Fruit fly (Drosophila melanogaster) whole organism, embryonic: Measurements from ENCODE around the gene Slimp.
A peak's percentile ranks its signal among the peaks of the same experiment; 100 is the strongest.

Experiments
- Abd-B ChIP-seq: fragments of 200-800 bp; sonication (Bioruptor generic); optimal IDR thresholded peaks from 2 replicates; lab custom pipeline; 2018; ENCODE audit warnings: missing biosample characterization, mild to moderate bottlenecking, missing genetic modification characterization, moderate library complexity
- CG10147 ChIP-seq: fragments of 200-800 bp; sonication (Bioruptor generic); optimal IDR thresholded peaks from 2 replicates; lab custom pipeline; 2019; ENCODE audit warnings: missing biosample characterization, mild to moderate bottlenecking, missing genetic modification characterization, moderate library complexity
- CG10267 ChIP-seq: fragments of 200-800 bp; sonication (Bioruptor generic); optimal IDR thresholded peaks from 2 replicates; lab custom pipeline; 2018; ENCODE audit warnings: missing biosample characterization, mild to moderate bottlenecking, missing genetic modification characterization, moderate library complexity
- CG10543 ChIP-seq: fragments of 200-800 bp; sonication (Bioruptor generic); optimal IDR thresholded peaks from 3 replicates; lab custom pipeline; 2017; ENCODE audit warnings: missing biosample characterization, mild to moderate bottlenecking, missing genetic modification characterization, moderate library complexity
- CG11093 ChIP-seq: fragments of 200-800 bp; sonication (Bioruptor generic); IDR thresholded peaks from 3 replicates; pipeline ENCODE4 v1.3.6; 2022; ENCODE audit warnings: missing biosample characterization, missing genetic modification characterization
- CG11695 ChIP-seq: fragments of 200-800 bp; sonication (Bioruptor generic); IDR thresholded peaks from 3 replicates; pipeline ENCODE4 v1.3.6; 2022; ENCODE audit warnings: missing biosample characterization, missing genetic modification characterization
- CG12236 ChIP-seq: fragments of 200-800 bp; sonication (Bioruptor generic); optimal IDR thresholded peaks from 2 replicates; lab custom pipeline; 2016; ENCODE audit warnings: missing biosample characterization, missing genetic modification characterization
- CG13296 ChIP-seq: fragments of 200-800 bp; sonication (Bioruptor generic); optimal IDR thresholded peaks from 3 replicates; lab custom pipeline; 2018; ENCODE audit warnings: missing biosample characterization, mild to moderate bottlenecking, missing genetic modification characterization
- CG1529 ChIP-seq: fragments of 200-800 bp; sonication (Bioruptor generic); optimal IDR thresholded peaks from 3 replicates; lab custom pipeline; 2018; ENCODE audit warnings: missing biosample characterization, missing genetic modification characterization
- CG16813 ChIP-seq: fragments of 200-800 bp; sonication (Bioruptor generic); IDR thresholded peaks from 3 replicates; pipeline ENCODE4 v1.3.6; 2022; ENCODE audit warnings: missing biosample characterization, missing genetic modification characterization; ENCODE audit not compliant: partially characterized antibody
- CG16863 ChIP-seq: fragments of 200-800 bp; sonication (Bioruptor generic); optimal IDR thresholded peaks from 3 replicates; lab custom pipeline; 2016; ENCODE audit warnings: missing biosample characterization, missing genetic modification characterization
- CG18476 ChIP-seq: fragments of 200-800 bp; sonication (Bioruptor generic); optimal IDR thresholded peaks from 2 replicates; lab custom pipeline; 2016; ENCODE audit warnings: missing biosample characterization, mild to moderate bottlenecking, missing genetic modification characterization
- CG2129 ChIP-seq: fragments of 200-800 bp; sonication (Bioruptor generic); IDR thresholded peaks from 2 replicates; pipeline ENCODE4 v1.3.6; 2022; ENCODE audit warnings: missing biosample characterization, missing genetic modification characterization; ENCODE audit not compliant: partially characterized antibody
- CG2678 ChIP-seq: fragments of 200-800 bp; sonication (Bioruptor generic); optimal IDR thresholded peaks from 3 replicates; lab custom pipeline; 2019; ENCODE audit warnings: missing biosample characterization, mild to moderate bottlenecking, missing genetic modification characterization, moderate library complexity
- CG30403 ChIP-seq: fragments of 200-800 bp; sonication (Bioruptor generic); optimal IDR thresholded peaks from 3 replicates; lab custom pipeline; 2016; ENCODE audit warnings: missing biosample characterization, missing genetic modification characterization
- CG3163 ChIP-seq: fragments of 200-800 bp; sonication (Bioruptor generic); optimal IDR thresholded peaks from 3 replicates; lab custom pipeline; 2016; ENCODE audit warnings: missing biosample characterization, missing genetic modification characterization
- CG3281 ChIP-seq: fragments of 200-800 bp; sonication (Bioruptor generic); optimal IDR thresholded peaks from 3 replicates; lab custom pipeline; 2017; ENCODE audit warnings: missing biosample characterization, mild to moderate bottlenecking, missing genetic modification characterization
- CG33213 ChIP-seq: fragments of 200-800 bp; sonication (Bioruptor generic); optimal IDR thresholded peaks from 3 replicates; lab custom pipeline; 2016; ENCODE audit warnings: missing biosample characterization, missing genetic modification characterization
- CG34224 ChIP-seq: fragments of 200-800 bp; sonication (Bioruptor generic); IDR thresholded peaks from 3 replicates; pipeline ENCODE4 v1.3.6; 2022; ENCODE audit warnings: missing biosample characterization, missing genetic modification characterization; ENCODE audit not compliant: partially characterized antibody
- CG8388 ChIP-seq: fragments of 200-800 bp; sonication (Bioruptor generic); optimal IDR thresholded peaks from 2 replicates; lab custom pipeline; 2019; ENCODE audit warnings: missing biosample characterization, mild to moderate bottlenecking, missing genetic modification characterization, moderate library complexity
- CG9817 ChIP-seq: fragments of 200-800 bp; sonication (Bioruptor generic); optimal IDR thresholded peaks from 2 replicates; lab custom pipeline; 2018; ENCODE audit warnings: missing biosample characterization, mild to moderate bottlenecking, missing genetic modification characterization, moderate library complexity
- CkIIα-i1 ChIP-seq: fragments of 200-800 bp; sonication (Bioruptor generic); IDR thresholded peaks from 2 replicates; pipeline ENCODE4 v1.3.6; 2022; ENCODE audit warnings: missing biosample characterization, missing genetic modification characterization
- D19B ChIP-seq: fragments of 200-800 bp; sonication (Bioruptor generic); optimal IDR thresholded peaks from 2 replicates; lab custom pipeline; 2017; ENCODE audit warnings: missing biosample characterization, mild to moderate bottlenecking, missing genetic modification characterization
- E2f1 ChIP-seq: fragments of 200-800 bp; sonication (Bioruptor generic); IDR thresholded peaks from 2 replicates; pipeline ENCODE4 v1.3.6; 2022; ENCODE audit warnings: missing biosample characterization, missing genetic modification characterization
- Fer3 ChIP-seq: fragments of 200-800 bp; sonication (Bioruptor generic); optimal IDR thresholded peaks from 2 replicates; lab custom pipeline; 2018; ENCODE audit warnings: missing biosample characterization, mild to moderate bottlenecking, missing genetic modification characterization, moderate library complexity
- Kr ChIP-seq: fragments of 200-800 bp; sonication (Bioruptor generic); optimal IDR thresholded peaks from 2 replicates; lab custom pipeline; 2017; ENCODE audit warnings: missing biosample characterization, mild to moderate bottlenecking, missing genetic modification characterization
- Mes4 ChIP-seq: fragments of 200-800 bp; sonication (Bioruptor generic); optimal IDR thresholded peaks from 2 replicates; lab custom pipeline; 2016; ENCODE audit warnings: missing biosample characterization, missing genetic modification characterization
- Myb ChIP-seq: fragments of 200-800 bp; sonication (Bioruptor generic); optimal IDR thresholded peaks from 2 replicates; lab custom pipeline; 2016; ENCODE audit warnings: missing biosample characterization, missing genetic modification characterization
- Pdp1 ChIP-seq, 2 experiments: fragments of 200-800 bp; sonication (Bioruptor generic); optimal IDR thresholded peaks; 3 replicates each; lab custom pipeline; 2016; ENCODE audit warnings: missing biosample characterization in 2 of 2, missing genetic modification characterization in 2 of 2, mild to moderate bottlenecking in 1 of 2, moderate library complexity in 1 of 2
- Sox102F ChIP-seq: fragments of 200-800 bp; sonication (Bioruptor generic); optimal IDR thresholded peaks from 2 replicates; lab custom pipeline; 2018; ENCODE audit warnings: missing biosample characterization, mild to moderate bottlenecking, missing genetic modification characterization, moderate library complexity
- Trl ChIP-seq, 3 experiments: fragments of >200 bp in 2 of 3; fragments of 200-800 bp in 1 of 3; sonication (Bioruptor generic) in 1 of 3; optimal IDR thresholded peaks; 2 replicates in 1 of 3; 3 replicates in 2 of 3; lab custom pipeline; 2016 to 2017; ENCODE audit warnings: missing biosample characterization in 1 of 3, missing genetic modification characterization in 1 of 3
- Xrp1 ChIP-seq: fragments of 200-800 bp; sonication (Bioruptor generic); IDR thresholded peaks from 2 replicates; pipeline ENCODE4 v1.3.6; 2022; ENCODE audit warnings: missing biosample characterization, missing genetic modification characterization
- ap ChIP-seq: fragments of 200-800 bp; sonication (Bioruptor generic); IDR thresholded peaks from 2 replicates; pipeline ENCODE4 v1.3.6; 2022; ENCODE audit warnings: missing biosample characterization, missing genetic modification characterization
- az2 ChIP-seq: fragments of 200-800 bp; sonication (Bioruptor generic); optimal IDR thresholded peaks from 3 replicates; lab custom pipeline; 2016; ENCODE audit warnings: missing biosample characterization, missing genetic modification characterization
- br ChIP-seq: fragments of >200 bp; optimal IDR thresholded peaks from 2 replicates; lab custom pipeline; 2017
- bsh ChIP-seq, 2 experiments: fragments of 200-800 bp; sonication (Bioruptor generic); optimal IDR thresholded peaks; 2 replicates each; lab custom pipeline; 2017 to 2018; ENCODE audit warnings: mild to moderate bottlenecking in 2 of 2, missing biosample characterization in 2 of 2, missing genetic modification characterization in 2 of 2, moderate library complexity in 1 of 2
- chif ChIP-seq, 2 experiments: fragments of 200-800 bp; sonication (Bioruptor generic); optimal IDR thresholded peaks; 3 replicates each; lab custom pipeline; 2016; ENCODE audit warnings: missing biosample characterization in 2 of 2, missing genetic modification characterization in 2 of 2
- ci ChIP-seq: fragments of 200-800 bp; sonication (Bioruptor generic); IDR thresholded peaks from 3 replicates; pipeline ENCODE4 v1.3.6; 2022; ENCODE audit warnings: missing biosample characterization, missing genetic modification characterization
- cwo ChIP-seq: fragments of 200-800 bp; sonication (Bioruptor generic); optimal IDR thresholded peaks from 3 replicates; lab custom pipeline; 2017; ENCODE audit warnings: missing biosample characterization, missing genetic modification characterization, mild to moderate bottlenecking, moderate library complexity, missing genetic modification reagents
- dmrt99B ChIP-seq: fragments of 200-800 bp; sonication (Bioruptor generic); optimal IDR thresholded peaks from 2 replicates; lab custom pipeline; 2018; ENCODE audit warnings: missing biosample characterization, mild to moderate bottlenecking, missing genetic modification characterization, moderate library complexity
- gfzf ChIP-seq: fragments of 200-800 bp; sonication (Bioruptor generic); optimal IDR thresholded peaks from 2 replicates; lab custom pipeline; 2016; ENCODE audit warnings: missing biosample characterization, mild to moderate bottlenecking, missing genetic modification characterization, moderate library complexity
- gro ChIP-seq: fragments of 200-800 bp; sonication (Bioruptor generic); optimal IDR thresholded peaks from 2 replicates; lab custom pipeline; 2016; ENCODE audit warnings: missing biosample characterization, missing genetic modification characterization
- her ChIP-seq: fragments of 200-800 bp; sonication (Bioruptor generic); optimal IDR thresholded peaks from 2 replicates; lab custom pipeline; 2016; ENCODE audit warnings: missing biosample characterization, missing genetic modification characterization
- klu ChIP-seq: fragments of 200-800 bp; sonication (Bioruptor generic); IDR thresholded peaks from 2 replicates; pipeline ENCODE4 v1.3.6; 2022; ENCODE audit warnings: missing biosample characterization, missing genetic modification characterization
- mam ChIP-seq: fragments of 200-800 bp; sonication (Bioruptor generic); optimal IDR thresholded peaks from 3 replicates; lab custom pipeline; 2016; ENCODE audit warnings: missing biosample characterization, missing genetic modification characterization
- nerfin-2 ChIP-seq: fragments of 200-800 bp; sonication (Bioruptor generic); IDR thresholded peaks from 2 replicates; pipeline ENCODE4 v1.3.6; 2022; ENCODE audit warnings: missing biosample characterization, missing genetic modification characterization; ENCODE audit not compliant: partially characterized antibody
- ranshi ChIP-seq: fragments of 200-800 bp; sonication (Bioruptor generic); IDR thresholded peaks from 2 replicates; pipeline ENCODE4 v1.3.6; 2022; ENCODE audit warnings: missing biosample characterization, missing genetic modification characterization
- sisA ChIP-seq: fragments of 200-800 bp; sonication (Bioruptor generic); IDR thresholded peaks from 2 replicates; pipeline ENCODE4 v1.3.6; 2022; ENCODE audit warnings: missing biosample characterization, missing genetic modification characterization
- sna ChIP-seq: fragments of 200-800 bp; sonication (Bioruptor generic); IDR thresholded peaks from 2 replicates; pipeline ENCODE4 v1.3.6; 2022; ENCODE audit warnings: missing biosample characterization, missing genetic modification characterization; ENCODE audit not compliant: partially characterized antibody
- tx ChIP-seq: fragments of 200-800 bp; sonication (Bioruptor generic); optimal IDR thresholded peaks from 2 replicates; lab custom pipeline; 2016; ENCODE audit warnings: missing biosample characterization, missing genetic modification characterization

Slimp gene

DNA sequence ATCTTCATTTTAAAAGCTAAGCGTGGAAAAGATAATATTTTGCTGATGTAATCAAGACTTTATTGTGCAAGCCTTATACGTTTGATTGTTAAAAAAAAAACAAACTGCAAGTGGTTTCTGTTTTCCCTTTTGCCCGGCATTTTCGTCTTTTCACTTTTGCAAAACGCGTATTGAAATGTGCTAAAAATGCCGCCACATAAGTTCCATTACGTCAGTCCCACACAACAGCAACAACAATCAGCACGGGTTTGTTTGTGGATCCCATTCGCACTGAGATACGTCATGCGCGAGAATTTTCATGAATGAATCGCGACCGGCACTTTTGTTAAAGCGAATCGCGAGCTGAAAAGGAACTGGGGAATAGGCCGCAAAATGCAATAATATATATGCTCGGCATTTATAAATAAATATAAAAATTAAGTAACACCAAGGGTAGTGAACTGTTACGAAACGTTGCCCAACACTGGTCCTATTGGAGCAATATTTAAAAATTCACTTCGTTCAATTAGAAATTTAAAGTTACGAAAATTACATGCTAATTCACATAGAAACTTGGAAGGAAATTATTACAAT lies 42.6 kb downstream of the Slimp start (continued):
- TF ChIP-seq bsh (GFP tag; optimal IDR thresholded peaks at IDR 0.05; lab: Kevin White, UChicago) = peak; percentile 24 to 57
- TF ChIP-seq Abd-B (GFP tag; lab: Kevin White, UChicago) = peak; percentile 21
- peak; percentile 61 for TF ChIP-seq CG33213 (GFP tag; lab: Kevin White, UChicago)
- TF ChIP-seq CG11093 (GFP tag; lab: Robert Waterston, UW) = no peak
- TF ChIP-seq gfzf (GFP tag; lab: Kevin White, UChicago) = no peak
- peak; percentile 60 for TF ChIP-seq Sox102F (GFP tag; lab: Kevin White, UChicago)
- TF ChIP-seq Trl (optimal IDR thresholded peaks at IDR 0.05; lab: Kevin White, UChicago) = no peak
- peak; percentile 16 for TF ChIP-seq Trl (GFP tag; optimal IDR thresholded peaks at IDR 0.05; lab: Kevin White, UChicago)
- TF ChIP-seq Mes4 (GFP tag; lab: Kevin White, UChicago) = peak; percentile 18
- no peak for TF ChIP-seq nerfin-2
- no peak for TF ChIP-seq ap (GFP tag; lab: Robert Waterston, UW)
- TF ChIP-seq CG1529 (GFP tag; lab: Kevin White, UChicago) = peak; percentile 17
- TF ChIP-seq CG11695 = no peak
- TF ChIP-seq CG3281 (GFP tag; lab: Kevin White, UChicago) = peak; percentile 73
- no peak for TF ChIP-seq sisA (GFP tag; lab: Robert Waterston, UW)
- TF ChIP-seq CG30403 (GFP tag; lab: Kevin White, UChicago) = peak; percentile 62
- peak; percentile 63 for TF ChIP-seq cwo (GFP tag; lab: Kevin White, UChicago)
- TF ChIP-seq CG2678 (tag; lab: Kevin White, UChicago) = peak; percentile 46
- TF ChIP-seq CG16813 (GFP tag; lab: Robert Waterston, UW) = no peak
- peak; percentile 69 for TF ChIP-seq gro (GFP tag; lab: Kevin White, UChicago)
- no peak for TF ChIP-seq her
- peak; percentile 92 for TF ChIP-seq CG10267 (tag; lab: Kevin White, UChicago)
- TF ChIP-seq D19B (GFP tag; lab: Kevin White, UChicago) = peak; percentile 6
- no peak for TF ChIP-seq ci
- peak; percentile 24 for TF ChIP-seq mam
- TF ChIP-seq CG9817 (tag; lab: Kevin White, UChicago) = peak; percentile 7
- no peak for TF ChIP-seq br (lab: Kevin White, UChicago)
- no peak for TF ChIP-seq Myb (GFP tag; lab: Kevin White, UChicago)
- TF ChIP-seq CG10543 (GFP tag; lab: Kevin White, UChicago) = peak; percentile 4
- peak in 1 of 2 experiments; percentile 9 for TF ChIP-seq chif (GFP tag; optimal IDR thresholded peaks at IDR 0.05; lab: Kevin White, UChicago)
- no peak for TF ChIP-seq CG16863 (GFP tag; lab: Kevin White, UChicago)
- peak; percentile 30 for TF ChIP-seq CG10147 (GFP tag; lab: Kevin White, UChicago)
- no peak for TF ChIP-seq CG12236
- TF ChIP-seq klu (GFP tag; lab: Robert Waterston, UW) = no peak
- peak; percentile 64 for TF ChIP-seq CG18476 (GFP tag; lab: Kevin White, UChicago)
- TF ChIP-seq tx = peak; percentile 11
- no peak for TF ChIP-seq Xrp1 (GFP tag; lab: Robert Waterston, UW)
- TF ChIP-seq az2 (GFP tag; lab: Kevin White, UChicago) = peak; percentile 43
- peak; percentile 46 for TF ChIP-seq CG13296 (GFP tag; lab: Kevin White, UChicago)
- TF ChIP-seq E2f1 (GFP tag; lab: Robert Waterston, UW) = no peak
- TF ChIP-seq CG8388 (GFP tag; lab: Kevin White, UChicago) = peak; percentile 0
- TF ChIP-seq CG2129 = no peak
- TF ChIP-seq CG34224 (GFP tag; lab: Robert Waterston, UW) = no peak
- TF ChIP-seq dmrt99B (tag; lab: Kevin White, UChicago) = peak; percentile 47
- TF ChIP-seq ranshi (GFP tag; lab: Robert Waterston, UW) = no peak
- peak; percentile 52 for TF ChIP-seq Fer3 (tag; lab: Kevin White, UChicago)
- TF ChIP-seq CG3163 (GFP tag; lab: Kevin White, UChicago) = no peak
- TF ChIP-seq sna = no peak
- peak in 1 of 2 experiments; percentile 96 for TF ChIP-seq Pdp1 (GFP tag; optimal IDR thresholded peaks at IDR 0.05; lab: Kevin White, UChicago)
- no peak for TF ChIP-seq CkIIα-i1
- no peak for TF ChIP-seq Kr (GFP tag; lab: Kevin White, UChicago)
